Fruit fly (Drosophila melanogaster) whole organism, embryonic: ENCODE measurements around the gene CG15286.
A peak's percentile ranks its signal among the peaks of the same experiment; 100 is the strongest.

Experiments used
- BtbVII ChIP-seq: fragments of 200-800 bp; sonication (Bioruptor generic); optimal IDR thresholded peaks from 3 replicates; lab custom pipeline; 2017; ENCODE audit warnings: missing biosample characterization, mild to moderate bottlenecking, missing genetic modification characterization
- CG10209 ChIP-seq: fragments of 200-800 bp; sonication (Bioruptor generic); optimal IDR thresholded peaks from 3 replicates; lab custom pipeline; 2017; ENCODE audit warnings: missing biosample characterization, mild to moderate bottlenecking, missing genetic modification characterization, missing genetic modification reagents
- CG10543 ChIP-seq: fragments of 200-800 bp; sonication (Bioruptor generic); optimal IDR thresholded peaks from 3 replicates; lab custom pipeline; 2017; ENCODE audit warnings: missing biosample characterization, mild to moderate bottlenecking, missing genetic modification characterization, moderate library complexity
- CG10959 ChIP-seq: fragments of 200-800 bp; sonication (Bioruptor generic); IDR thresholded peaks from 2 replicates; pipeline ENCODE4 v1.3.6; 2022; ENCODE audit warnings: missing biosample characterization, missing genetic modification characterization
- CG11456 ChIP-seq: fragments of 200-800 bp; sonication (Bioruptor generic); IDR thresholded peaks from 3 replicates; pipeline ENCODE4 v1.3.6; 2022; ENCODE audit warnings: missing biosample characterization, missing genetic modification characterization
- CG11504 ChIP-seq: fragments of 200-800 bp; sonication (Bioruptor generic); optimal IDR thresholded peaks from 3 replicates; lab custom pipeline; 2019; ENCODE audit warnings: missing biosample characterization, mild to moderate bottlenecking, missing genetic modification characterization, moderate library complexity
- CG11695 ChIP-seq: fragments of 200-800 bp; sonication (Bioruptor generic); IDR thresholded peaks from 3 replicates; pipeline ENCODE4 v1.3.6; 2022; ENCODE audit warnings: missing biosample characterization, missing genetic modification characterization
- CG12071 ChIP-seq: fragments of 200-800 bp; sonication (Bioruptor generic); optimal IDR thresholded peaks from 3 replicates; lab custom pipeline; 2018; ENCODE audit warnings: missing biosample characterization, mild to moderate bottlenecking, missing genetic modification characterization
- CG12155 ChIP-seq: fragments of 200-800 bp; sonication (Bioruptor generic); optimal IDR thresholded peaks from 3 replicates; lab custom pipeline; 2016; ENCODE audit warnings: missing biosample characterization, missing genetic modification characterization
- CG12942 ChIP-seq: fragments of 200-800 bp; sonication (Bioruptor generic); optimal IDR thresholded peaks from 3 replicates; lab custom pipeline; 2016; ENCODE audit warnings: missing biosample characterization, missing genetic modification characterization
- CG15601 ChIP-seq: fragments of 200-800 bp; sonication (Bioruptor generic); optimal IDR thresholded peaks from 3 replicates; lab custom pipeline; 2019; ENCODE audit warnings: missing biosample characterization, mild to moderate bottlenecking, missing genetic modification characterization, moderate library complexity
- CG17186 ChIP-seq: fragments of 200-800 bp; sonication (Bioruptor generic); optimal IDR thresholded peaks from 3 replicates; lab custom pipeline; 2017; ENCODE audit warnings: missing biosample characterization, missing genetic modification reagents, missing genetic modification characterization
- CG17612 ChIP-seq: fragments of 200-800 bp; sonication (Bioruptor generic); IDR thresholded peaks from 2 replicates; pipeline ENCODE4 v1.3.6; 2022; ENCODE audit warnings: missing biosample characterization, missing genetic modification characterization
- CG1832 ChIP-seq: fragments of 200-800 bp; sonication (Bioruptor generic); optimal IDR thresholded peaks from 2 replicates; lab custom pipeline; 2017; ENCODE audit warnings: missing biosample characterization, mild to moderate bottlenecking, missing genetic modification characterization, inconsistent platforms
- CG18476 ChIP-seq: fragments of 200-800 bp; sonication (Bioruptor generic); optimal IDR thresholded peaks from 2 replicates; lab custom pipeline; 2016; ENCODE audit warnings: missing biosample characterization, mild to moderate bottlenecking, missing genetic modification characterization
- CG4854 ChIP-seq: fragments of 200-800 bp; sonication (Bioruptor generic); optimal IDR thresholded peaks from 2 replicates; lab custom pipeline; 2016; ENCODE audit warnings: missing biosample characterization, missing genetic modification characterization, inconsistent platforms
- CG6689 ChIP-seq: fragments of 200-800 bp; sonication (Bioruptor generic); IDR thresholded peaks from 2 replicates; pipeline ENCODE4 v1.3.6; 2022; ENCODE audit warnings: missing biosample characterization, missing genetic modification characterization
- CG7271 ChIP-seq: fragments of 200-800 bp; sonication (Bioruptor generic); optimal IDR thresholded peaks from 2 replicates; lab custom pipeline; 2018; ENCODE audit warnings: missing biosample characterization, mild to moderate bottlenecking, missing genetic modification characterization, moderate library complexity
- CG8089 ChIP-seq: fragments of 200-800 bp; sonication (Bioruptor generic); optimal IDR thresholded peaks from 3 replicates; lab custom pipeline; 2016; ENCODE audit warnings: missing biosample characterization, missing genetic modification characterization
- CG9932 ChIP-seq: fragments of 200-800 bp; sonication (Bioruptor generic); IDR thresholded peaks from 2 replicates; pipeline ENCODE4 v1.3.6; 2022; ENCODE audit warnings: missing biosample characterization, missing genetic modification characterization
- CHES-1-like ChIP-seq: fragments of 200-800 bp; sonication (Bioruptor generic); optimal IDR thresholded peaks from 2 replicates; lab custom pipeline; 2016; ENCODE audit warnings: missing biosample characterization, missing genetic modification characterization
- CkIIα-i1 ChIP-seq: fragments of 200-800 bp; sonication (Bioruptor generic); IDR thresholded peaks from 2 replicates; pipeline ENCODE4 v1.3.6; 2022; ENCODE audit warnings: missing biosample characterization, missing genetic modification characterization
- Deaf1 ChIP-seq: fragments of 200-800 bp; optimal IDR thresholded peaks from 3 replicates; lab custom pipeline; 2019; ENCODE audit warnings: missing biosample characterization, mild to moderate bottlenecking, missing genetic modification characterization, moderate library complexity
- Doc3 ChIP-seq: fragments of 200-800 bp; sonication (Bioruptor generic); IDR thresholded peaks from 3 replicates; pipeline ENCODE4 v1.3.6; 2022; ENCODE audit warnings: missing biosample characterization, missing genetic modification characterization; ENCODE audit not compliant: partially characterized antibody
- Fer1 ChIP-seq: fragments of 200-800 bp; sonication (Bioruptor generic); optimal IDR thresholded peaks from 2 replicates; lab custom pipeline; 2017; ENCODE audit warnings: missing biosample characterization, mild to moderate bottlenecking, missing genetic modification characterization
- Fer2 ChIP-seq: fragments of 200-800 bp; sonication (Bioruptor generic); optimal IDR thresholded peaks from 2 replicates; lab custom pipeline; 2018; ENCODE audit warnings: missing biosample characterization, mild to moderate bottlenecking, missing genetic modification characterization, moderate library complexity
- H2.0 ChIP-seq: fragments of 200-800 bp; sonication (Bioruptor generic); IDR thresholded peaks from 2 replicates; pipeline ENCODE4 v1.3.6; 2022; ENCODE audit warnings: missing biosample characterization, missing genetic modification characterization
- HLH4C ChIP-seq: fragments of 200-800 bp; sonication (Bioruptor generic); IDR thresholded peaks from 3 replicates; pipeline ENCODE4 v1.3.6; 2022; ENCODE audit warnings: missing biosample characterization, missing genetic modification characterization; ENCODE audit not compliant: partially characterized antibody
- Hsf ChIP-seq: fragments of 200-800 bp; sonication (Bioruptor generic); optimal IDR thresholded peaks from 3 replicates; lab custom pipeline; 2016; ENCODE audit warnings: missing biosample characterization, missing genetic modification characterization
- NK7.1 ChIP-seq: fragments of 200-800 bp; sonication (Bioruptor generic); optimal IDR thresholded peaks from 3 replicates; lab custom pipeline; 2016; ENCODE audit warnings: missing biosample characterization, missing genetic modification characterization
- Rx ChIP-seq: fragments of 200-800 bp; sonication (Bioruptor generic); IDR thresholded peaks from 2 replicates; pipeline ENCODE4 v1.3.6; 2022; ENCODE audit warnings: missing biosample characterization, missing genetic modification characterization
- Sox102F ChIP-seq: fragments of 200-800 bp; sonication (Bioruptor generic); optimal IDR thresholded peaks from 2 replicates; lab custom pipeline; 2018; ENCODE audit warnings: missing biosample characterization, mild to moderate bottlenecking, missing genetic modification characterization, moderate library complexity
- TFAM ChIP-seq: fragments of 200-800 bp; sonication (Bioruptor generic); optimal IDR thresholded peaks from 2 replicates; lab custom pipeline; 2017; ENCODE audit warnings: missing biosample characterization, missing genetic modification characterization, inconsistent platforms
- Xbp1 ChIP-seq: fragments of 200-800 bp; sonication (Bioruptor generic); optimal IDR thresholded peaks from 3 replicates; lab custom pipeline; 2016; ENCODE audit warnings: missing biosample characterization, mild to moderate bottlenecking, missing genetic modification characterization
- ap ChIP-seq: fragments of 200-800 bp; sonication (Bioruptor generic); IDR thresholded peaks from 2 replicates; pipeline ENCODE4 v1.3.6; 2022; ENCODE audit warnings: missing biosample characterization, missing genetic modification characterization
- ato ChIP-seq: fragments of 200-800 bp; sonication (Bioruptor generic); IDR thresholded peaks from 2 replicates; pipeline ENCODE4 v1.3.6; 2022; ENCODE audit warnings: missing biosample characterization, missing genetic modification characterization; ENCODE audit not compliant: partially characterized antibody
- crol ChIP-seq: fragments of 200-800 bp; sonication (Bioruptor generic); IDR thresholded peaks from 2 replicates; pipeline ENCODE4 v1.3.6; 2022; ENCODE audit warnings: missing biosample characterization, missing genetic modification characterization
- dm ChIP-seq: fragments of 200-800 bp; sonication (Bioruptor generic); optimal IDR thresholded peaks from 3 replicates; lab custom pipeline; 2016; ENCODE audit warnings: missing biosample characterization, missing genetic modification characterization
- dmrt11E ChIP-seq: fragments of 200-800 bp; sonication (Bioruptor generic); optimal IDR thresholded peaks from 3 replicates; lab custom pipeline; 2018; ENCODE audit warnings: missing biosample characterization, mild to moderate bottlenecking, missing genetic modification characterization, moderate library complexity
- en ChIP-seq: fragments of 200-800 bp; sonication (Bioruptor generic); optimal IDR thresholded peaks from 2 replicates; lab custom pipeline; 2016; ENCODE audit warnings: missing biosample characterization, missing genetic modification characterization
- exex ChIP-seq: fragments of 200-800 bp; sonication (Bioruptor generic); optimal IDR thresholded peaks from 4 replicates; lab custom pipeline; 2018; ENCODE audit warnings: missing biosample characterization, mild to moderate bottlenecking, missing genetic modification characterization, moderate library complexity
- ftz-f1 ChIP-seq: fragments of 200-800 bp; sonication (Bioruptor generic); optimal IDR thresholded peaks from 2 replicates; lab custom pipeline; 2016; ENCODE audit warnings: missing biosample characterization, missing genetic modification characterization
- kay ChIP-seq: fragments of 200-800 bp; sonication (Bioruptor generic); optimal IDR thresholded peaks from 2 replicates; lab custom pipeline; 2016; ENCODE audit warnings: missing biosample characterization, missing genetic modification characterization
- klu ChIP-seq: fragments of 200-800 bp; sonication (Bioruptor generic); IDR thresholded peaks from 2 replicates; pipeline ENCODE4 v1.3.6; 2022; ENCODE audit warnings: missing biosample characterization, missing genetic modification characterization
- otp ChIP-seq: fragments of 200-800 bp; sonication (Bioruptor generic); IDR thresholded peaks from 3 replicates; pipeline ENCODE4, ENCODE4 v1.3.6; 2022; ENCODE audit warnings: missing biosample characterization, missing genetic modification characterization
- pho ChIP-seq: fragments of 200-800 bp; sonication (Bioruptor generic); optimal IDR thresholded peaks from 2 replicates; lab custom pipeline; 2016; ENCODE audit warnings: missing biosample characterization, missing genetic modification characterization
- pzg ChIP-seq: fragments of 200-800 bp; sonication (Bioruptor generic); optimal IDR thresholded peaks from 3 replicates; lab custom pipeline; 2018; ENCODE audit warnings: missing biosample characterization, mild to moderate bottlenecking, missing genetic modification characterization, moderate library complexity
- seq ChIP-seq: fragments of 200-800 bp; sonication (Bioruptor generic); IDR thresholded peaks from 2 replicates; pipeline ENCODE4 v1.3.6; 2022; ENCODE audit warnings: missing biosample characterization, missing genetic modification characterization
- slou ChIP-seq: fragments of 200-800 bp; sonication (Bioruptor generic); optimal IDR thresholded peaks from 3 replicates; lab custom pipeline; 2016; ENCODE audit warnings: missing biosample characterization, missing genetic modification characterization
- sqz ChIP-seq: fragments of 200-800 bp; sonication (Bioruptor generic); optimal IDR thresholded peaks from 3 replicates; lab custom pipeline; 2018; ENCODE audit warnings: missing biosample characterization, mild to moderate bottlenecking, missing genetic modification characterization
- wek ChIP-seq: fragments of 200-800 bp; sonication (Bioruptor generic); optimal IDR thresholded peaks from 3 replicates; lab custom pipeline; 2018; ENCODE audit warnings: missing biosample characterization, mild to moderate bottlenecking, missing genetic modification characterization, moderate library complexity
- zen2 ChIP-seq: fragments of 200-800 bp; sonication (Bioruptor generic); IDR thresholded peaks from 3 replicates; pipeline ENCODE4 v1.3.6; 2022; ENCODE audit warnings: missing biosample characterization, missing genetic modification characterization; ENCODE audit not compliant: partially characterized antibody

Gene CG15286

DNA sequence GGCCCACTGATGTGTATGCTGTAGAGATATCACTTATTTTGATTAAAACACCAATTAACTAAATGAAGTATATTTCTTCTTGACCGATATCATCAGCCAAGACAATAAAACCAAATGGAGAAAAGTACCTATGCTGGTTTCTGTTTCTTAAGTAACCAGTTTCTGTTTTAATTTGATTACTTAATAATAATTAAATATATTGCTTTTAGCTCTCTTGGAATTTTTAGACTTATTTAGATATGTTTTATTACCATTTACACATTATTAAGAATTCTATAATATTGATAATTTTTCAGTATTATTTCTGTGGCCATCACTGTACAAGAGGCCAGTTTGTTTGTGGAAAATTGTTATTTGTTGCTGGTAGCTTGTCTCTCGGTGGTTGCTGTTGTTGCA, 29.2 kb downstream of the CG15286 start (continued):
- TF ChIP-seq CG10543 (no peak), Hsf (GFP tag; lab: Kevin White, UChicago) (no peak), kay (GFP tag; lab: Kevin White, UChicago) (no peak), CG15601 (tag; lab: Kevin White, UChicago) (peak; percentile 63), CkIIα-i1 (GFP tag; lab: Robert Waterston, UW) (no peak), CG12155 (no peak), exex (no peak), Xbp1 (GFP tag; lab: Kevin White, UChicago) (peak; percentile 54), zen2 (no peak), NK7.1 (GFP tag; lab: Kevin White, UChicago) (no peak), CG6689 (GFP tag; lab: Robert Waterston, UW) (peak; percentile 63; the same call in 1 of the 2 replicates), klu (GFP tag; lab: Robert Waterston, UW) (no peak), CG18476 (peak; percentile 0), Doc3 (GFP tag; lab: Robert Waterston, UW) (no peak), ap (GFP tag; lab: Robert Waterston, UW) (no peak), CG17186 (GFP tag; lab: Kevin White, UChicago) (no peak), CG4854 (GFP tag; lab: Kevin White, UChicago) (no peak), Fer1 (GFP tag; lab: Kevin White, UChicago) (peak; percentile 60), CG1832 (GFP tag; lab: Kevin White, UChicago) (no peak), CG11456 (GFP tag; lab: Robert Waterston, UW) (no peak), Fer2 (no peak), CG9932 (no peak), CG12942 (GFP tag; lab: Kevin White, UChicago) (no peak), pho (GFP tag; lab: Kevin White, UChicago) (no peak), CG12071 (no peak), pzg (no peak), sqz (GFP tag; lab: Kevin White, UChicago) (no peak), CG11695 (GFP tag; lab: Robert Waterston, UW) (no peak), CG7271 (peak; percentile 36), BtbVII (GFP tag; lab: Kevin White, UChicago) (peak; percentile 56), crol (GFP tag; lab: Robert Waterston, UW) (no peak), slou (peak; percentile 21), CG17612 (GFP tag; lab: Robert Waterston, UW) (no peak), TFAM (GFP tag; lab: Kevin White, UChicago) (no peak), CG10959 (GFP tag; lab: Robert Waterston, UW) (no peak), HLH4C (no peak), dmrt11E (tag; lab: Kevin White, UChicago) (peak; percentile 28), CG10209 (peak; percentile 5), H2.0 (GFP tag; lab: Robert Waterston, UW) (no peak), otp (GFP tag; lab: Robert Waterston, UW) (no peak), ato (GFP tag; lab: Robert Waterston, UW) (no peak), Sox102F (GFP tag; lab: Kevin White, UChicago) (no peak), wek (GFP tag; lab: Kevin White, UChicago) (no peak), en (GFP tag; lab: Kevin White, UChicago) (no peak), dm (GFP tag; lab: Kevin White, UChicago) (no peak), ftz-f1 (GFP tag; lab: Kevin White, UChicago) (no peak), CG8089 (no peak), CHES-1-like (no peak), CG11504 (tag; lab: Kevin White, UChicago) (peak; percentile 50), seq (GFP tag; lab: Robert Waterston, UW) (no peak), Deaf1 (no peak), Rx (GFP tag; lab: Robert Waterston, UW) (no peak)
